Worm (Caenorhabditis elegans) whole organism, young adult: ENCODE measurements around the gene srx-26.

Experiments used
- B0261.1 ChIP-seq: sonication (generic microtip); optimal IDR thresholded peaks from 2 replicates; lab custom pipeline; 2016; ENCODE audit warnings: mild to moderate bottlenecking, missing genetic modification characterization, moderate library complexity, missing compliant biosample characterization
- F23B12.7 ChIP-seq: sonication (generic microtip); optimal IDR thresholded peaks from 2 replicates; lab custom pipeline; 2017; ENCODE audit warnings: missing genetic modification characterization, mild to moderate bottlenecking, missing compliant biosample characterization, antibody characterized with exemption, moderate library complexity; ENCODE audit not compliant: insufficient read depth
- efl-1 ChIP-seq: fragments of 150-350 bp; optimal IDR thresholded peaks from 2 replicates; lab custom pipeline; 2014; ENCODE audit warnings: missing biosample characterization, missing genetic modification reagents, missing genetic modification characterization
- let-607 ChIP-seq, 2 experiments: fragments of 200-800 bp in 1 of 2; sonication (Bioruptor generic) in 1 of 2; sonication (generic microtip) in 1 of 2; optimal IDR thresholded peaks; 2 replicates each; lab custom pipeline; 2016 to 2018; ENCODE audit warnings: mild to moderate bottlenecking in 2 of 2, missing compliant biosample characterization in 2 of 2, missing genetic modification characterization in 2 of 2, moderate library complexity in 2 of 2, missing genotype in 1 of 2
- mes-4 ChIP-seq: sonication (generic microtip); optimal IDR thresholded peaks from 2 replicates; lab custom pipeline; 2016; ENCODE audit warnings: missing genotype, missing genetic modification characterization, missing compliant biosample characterization
- unc-62 ChIP-seq: fragments of 150-350 bp; optimal IDR thresholded peaks from 2 replicates; lab custom pipeline; 2014; ENCODE audit warnings: missing biosample characterization, missing genetic modification reagents, missing genetic modification characterization
- ztf-22 ChIP-seq: fragments of 200-800 bp; sonication (Bioruptor generic); optimal IDR thresholded peaks from 2 replicates; lab custom pipeline; 2018; ENCODE audit warnings: mild to moderate bottlenecking, missing genetic modification characterization, moderate library complexity, missing compliant biosample characterization

ce11 chrV:2761470-2761869 is 8.6 kb upstream of the srx-26 start:
- TF ChIP-seq F23B12.7 (tag; lab: Kevin White, UChicago) (no peak), ztf-22 (GFP tag; lab: Kevin White, UChicago) (no peak), efl-1 (GFP tag; lab: Kevin White, UChicago) (no peak), unc-62 (GFP tag; lab: Kevin White, UChicago) (no peak), B0261.1 (tag; lab: Kevin White, UChicago) (no peak), let-607 (tag; optimal IDR thresholded peaks at IDR 0.05; lab: Kevin White, UChicago) (no peak), mes-4 (no peak)
